Fruit fly (Drosophila melanogaster): ENCODE data around the gene CG8945.

The CG8945 gene

dm6 chrX:17078139-17078977, 9.1 kb downstream of the CG8945 start, which contains the start of gene CG4949 (continued):
- no peak for TF ChIP-seq da (GFP tag; optimal IDR thresholded peaks at IDR 0.05)
- no peak for TF ChIP-seq CG11398 (GFP tag; optimal IDR thresholded peaks at IDR 0.05)
- no peak for TF ChIP-seq Elba2 (GFP tag; optimal IDR thresholded peaks at IDR 0.05)
- no peak for TF ChIP-seq fd96Cb (tag; optimal IDR thresholded peaks at IDR 0.05)
- no peak for TF ChIP-seq CG11696 (GFP tag; IDR thresholded peaks at IDR 0.05)
- no peak for TF ChIP-seq Sox102F (GFP tag; optimal IDR thresholded peaks at IDR 0.05)
- no peak for TF ChIP-seq cwo (GFP tag; optimal IDR thresholded peaks at IDR 0.05)
- no peak for TF ChIP-seq B-H1 (GFP tag; IDR thresholded peaks at IDR 0.05)
- no peak for TF ChIP-seq CG12659 (GFP tag; optimal IDR thresholded peaks at IDR 0.05)
- no peak for TF ChIP-seq Camta (GFP tag; optimal IDR thresholded peaks at IDR 0.05)
- TF ChIP-seq Atf6 (GFP tag; IDR thresholded peaks at IDR 0.05), result no peak
- TF ChIP-seq YL-1 (GFP tag; optimal IDR thresholded peaks at IDR 0.05), result no peak
- no peak for TF ChIP-seq CG8290 (GFP tag; optimal IDR thresholded peaks at IDR 0.05)
- no peak for TF ChIP-seq CG8290 (tag; optimal IDR thresholded peaks at IDR 0.05)
- peak; percentile 69; the same call in 2 of the 3 replicates for TF ChIP-seq CG17361 (GFP tag; IDR thresholded peaks at IDR 0.05)
- no peak for TF ChIP-seq schlank (tag; optimal IDR thresholded peaks at IDR 0.05)
- TF ChIP-seq CG9215 (GFP tag; IDR thresholded peaks at IDR 0.05), result no peak
- TF ChIP-seq CG2202 (tag; optimal IDR thresholded peaks at IDR 0.05), result no peak
- TF ChIP-seq NFAT (GFP tag; IDR thresholded peaks at IDR 0.05), result no peak
- no peak for TF ChIP-seq esg (GFP tag; conservative IDR thresholded peaks at IDR 0.05)
- TF ChIP-seq hkb (optimal IDR thresholded peaks at IDR 0.05), result no peak
- TF ChIP-seq hkb (GFP tag; IDR thresholded peaks at IDR 0.05), result no peak; the same call in 1 of the 2 replicates
- no peak for TF ChIP-seq eve (GFP tag; optimal IDR thresholded peaks at IDR 0.05)
- TF ChIP-seq her (GFP tag; optimal IDR thresholded peaks at IDR 0.05), result no peak
- TF ChIP-seq prd (optimal IDR thresholded peaks at IDR 0.05), result no peak
- peak; percentile 29; the same call in 1 of the 3 replicates for TF ChIP-seq prd (GFP tag; IDR thresholded peaks at IDR 0.05)
- TF ChIP-seq rib (GFP tag; IDR thresholded peaks at IDR 0.05), result no peak
- TF ChIP-seq CG10979 (tag; optimal IDR thresholded peaks at IDR 0.05), result peak; percentile 12
- no peak for TF ChIP-seq CG4854 (GFP tag; optimal IDR thresholded peaks at IDR 0.05)
- TF ChIP-seq D19A (tag; optimal IDR thresholded peaks at IDR 0.05), result peak; percentile 13
- no peak for TF ChIP-seq chn (GFP tag; optimal IDR thresholded peaks at IDR 0.05)
- TF ChIP-seq CG14965 (GFP tag; optimal IDR thresholded peaks at IDR 0.05; ENCODE audit: borderline replicate concordance), result no peak
- TF ChIP-seq H15 (GFP tag; IDR thresholded peaks at IDR 0.05), result no peak
- no peak for TF ChIP-seq ATbp (GFP tag; optimal IDR thresholded peaks at IDR 0.05)
- peak; percentile 90 for TF ChIP-seq tna (GFP tag; IDR thresholded peaks at IDR 0.05; ENCODE audit: partially characterized antibody)
- TF ChIP-seq CG5953 (GFP tag; IDR thresholded peaks at IDR 0.05), result no peak
- TF ChIP-seq dm (GFP tag; optimal IDR thresholded peaks at IDR 0.05), result no peak
- TF ChIP-seq HmgD (GFP tag; optimal IDR thresholded peaks at IDR 0.05), result no peak
- no peak for TF ChIP-seq Sin3A (optimal IDR thresholded peaks at IDR 0.05)
- TF ChIP-seq Hr51 (GFP tag; optimal IDR thresholded peaks at IDR 0.05), result peak in 1 of 2 experiments; percentile 48
- peak; percentile 78 for TF ChIP-seq CG34224 (GFP tag; IDR thresholded peaks at IDR 0.05; ENCODE audit: partially characterized antibody)
- no peak for TF ChIP-seq CG9876 (GFP tag; optimal IDR thresholded peaks at IDR 0.05)
- no peak for TF ChIP-seq otp (GFP tag; IDR thresholded peaks at IDR 0.05)
- no peak for TF ChIP-seq Myb (GFP tag; optimal IDR thresholded peaks at IDR 0.05)
- no peak for TF ChIP-seq kay (GFP tag; optimal IDR thresholded peaks at IDR 0.05)
- TF ChIP-seq insv (GFP tag; optimal IDR thresholded peaks at IDR 0.05), result no peak
- TF ChIP-seq bbx (GFP tag; IDR thresholded peaks at IDR 0.05; ENCODE audit: partially characterized antibody), result peak; percentile 90
- TF ChIP-seq bab2 (GFP tag; optimal IDR thresholded peaks at IDR 0.05), result no peak
- TF ChIP-seq hb (GFP tag; IDR thresholded peaks at IDR 0.05; ENCODE audit: partially characterized antibody), result peak; percentile 88
- no peak for TF ChIP-seq Gsc (GFP tag; IDR thresholded peaks at IDR 0.05)
- TF ChIP-seq Bgb (GFP tag; IDR thresholded peaks at IDR 0.05; ENCODE audit: partially characterized antibody), result peak; percentile 91
